Worm (Caenorhabditis elegans) whole organism, L1 larva: Measurements from ENCODE around the gene C40H1.9.
A peak's percentile ranks its signal among the peaks of the same experiment; 100 is the strongest.

ENCODE experiments used
- C04F5.9 ChIP-seq: sonication (generic microtip); optimal IDR thresholded peaks from 2 replicates; lab custom pipeline; 2016; ENCODE audit warnings: missing genetic modification characterization, missing compliant biosample characterization
- C34B4.2 ChIP-seq: sonication (generic microtip); optimal IDR thresholded peaks from 2 replicates; lab custom pipeline; 2017; ENCODE audit warnings: mild to moderate bottlenecking, missing genetic modification characterization, missing compliant biosample characterization
- F16B12.6 ChIP-seq: fragments of 150-350 bp; optimal IDR thresholded peaks from 2 replicates; lab custom pipeline; 2014; ENCODE audit warnings: missing biosample characterization, missing genetic modification characterization
- aha-1 ChIP-seq: fragments of 150-350 bp; optimal IDR thresholded peaks from 2 replicates; lab custom pipeline; 2014; ENCODE audit warnings: missing biosample characterization, missing genetic modification characterization
- ama-1 ChIP-seq: fragments of 150-350 bp; optimal IDR thresholded peaks from 2 replicates; lab custom pipeline; 2014
- blmp-1 ChIP-seq: fragments of 150-350 bp; optimal IDR thresholded peaks from 2 replicates; lab custom pipeline; 2014; ENCODE audit warnings: missing biosample characterization, missing genetic modification characterization
- ceh-82 ChIP-seq, 3 experiments: fragments of 150-350 bp in 1 of 3; sonication (generic microtip) in 2 of 3; optimal IDR thresholded peaks; 2 replicates each; lab custom pipeline; 2014 to 2017; ENCODE audit warnings: missing biosample characterization in 3 of 3, missing genetic modification characterization in 3 of 3
- ces-1 ChIP-seq: fragments of 150-350 bp; optimal IDR thresholded peaks from 2 replicates; lab custom pipeline; 2014; ENCODE audit warnings: missing biosample characterization, missing genetic modification reagents, missing genetic modification characterization
- efl-1 ChIP-seq, 4 experiments: fragments of 150-350 bp; optimal IDR thresholded peaks in 3 of 4; peaks in 1 of 4; 1 replicate in 1 of 4; 2 replicates in 3 of 4; lab custom pipeline; 2014; ENCODE audit warnings: missing biosample characterization in 2 of 4, missing genetic modification characterization in 2 of 4, missing genetic modification reagents in 2 of 4
- egl-27 ChIP-seq, 2 experiments: fragments of 150-350 bp in 1 of 2; sonication (generic microtip); optimal IDR thresholded peaks; 3 replicates each; lab custom pipeline; 2017 to 2018; ENCODE audit warnings: missing biosample characterization in 2 of 2, missing genetic modification characterization in 2 of 2, missing genetic modification reagents in 2 of 2
- ets-5 ChIP-seq: fragments of 200-800 bp; sonication (Bioruptor generic); IDR thresholded peaks from 2 replicates; pipeline ENCODE4 v1.3.6; 2022; ENCODE audit warnings: missing genetic modification characterization, missing compliant biosample characterization
- fkh-10 ChIP-seq: sonication (generic microtip); optimal IDR thresholded peaks from 2 replicates; lab custom pipeline; 2017; ENCODE audit warnings: missing biosample characterization, missing genetic modification reagents, missing genetic modification characterization
- fkh-4 ChIP-seq: sonication (generic microtip); optimal IDR thresholded peaks from 2 replicates; lab custom pipeline; 2016; ENCODE audit warnings: missing compliant biosample characterization, missing genetic modification characterization, borderline replicate concordance
- hlh-4 ChIP-seq: sonication (generic microtip); optimal IDR thresholded peaks from 2 replicates; lab custom pipeline; 2016; ENCODE audit warnings: mild to moderate bottlenecking, missing genetic modification characterization, missing compliant biosample characterization
- isw-1 ChIP-seq: fragments of 200-800 bp; sonication (Bioruptor generic); IDR thresholded peaks from 2 replicates; pipeline ENCODE4 v1.3.6; 2022; ENCODE audit warnings: missing genetic modification characterization, missing compliant biosample characterization
- lin-35 ChIP-seq, 2 experiments: fragments of 150-350 bp; optimal IDR thresholded peaks; 2 replicates each; lab custom pipeline; 2014; ENCODE audit warnings: missing biosample characterization in 2 of 2, missing genetic modification characterization in 2 of 2, missing genetic modification reagents in 2 of 2
- lsy-2 ChIP-seq, 2 experiments: fragments of 150-350 bp; optimal IDR thresholded peaks; 2 replicates each; lab custom pipeline; 2014; ENCODE audit warnings: missing biosample characterization in 2 of 2, missing genetic modification characterization in 2 of 2
- mab-9 ChIP-seq: fragments of 200-800 bp; sonication (Bioruptor generic); IDR thresholded peaks from 2 replicates; pipeline ENCODE4 v1.3.6; 2022; ENCODE audit warnings: missing genetic modification reagents, missing genetic modification characterization, missing compliant biosample characterization
- mef-2 ChIP-seq: fragments of 150-350 bp; optimal IDR thresholded peaks from 2 replicates; lab custom pipeline; 2014; ENCODE audit warnings: missing biosample characterization, missing genetic modification characterization
- nhr-20 ChIP-seq: sonication (generic microtip); optimal IDR thresholded peaks from 2 replicates; lab custom pipeline; 2016; ENCODE audit warnings: mild to moderate bottlenecking, missing genetic modification characterization, missing compliant biosample characterization
- nhr-28 ChIP-seq: fragments of 150-350 bp; optimal IDR thresholded peaks from 2 replicates; lab custom pipeline; 2014; ENCODE audit warnings: missing biosample characterization, missing genetic modification characterization
- nhr-71 ChIP-seq: sonication (generic microtip); optimal IDR thresholded peaks from 2 replicates; lab custom pipeline; 2016; ENCODE audit warnings: mild to moderate bottlenecking, missing genetic modification characterization, moderate library complexity, missing compliant biosample characterization
- nhr-77 ChIP-seq: fragments of 150-350 bp; optimal IDR thresholded peaks from 2 replicates; lab custom pipeline; 2014; ENCODE audit warnings: missing biosample characterization, missing genetic modification characterization
- nhr-85 ChIP-seq: sonication (generic microtip); peaks from one replicate; lab custom pipeline; 2016; ENCODE audit warnings: missing genetic modification characterization, inconsistent platforms, missing compliant biosample characterization
- pax-3 ChIP-seq: fragments of 200-800 bp; sonication (Bioruptor generic); optimal IDR thresholded peaks from 2 replicates; lab custom pipeline; 2018; ENCODE audit warnings: mild to moderate bottlenecking, missing genetic modification characterization, moderate library complexity, missing compliant biosample characterization
- pqm-1 ChIP-seq: sonication (generic microtip); optimal IDR thresholded peaks from 3 replicates; lab custom pipeline; 2017; ENCODE audit warnings: missing biosample characterization, missing genetic modification characterization
- snpc-4 ChIP-seq: fragments of 150-350 bp; optimal IDR thresholded peaks from 2 replicates; lab custom pipeline; 2014; ENCODE audit warnings: missing biosample characterization, missing genetic modification characterization
- sox-4 ChIP-seq: sonication (generic microtip); optimal IDR thresholded peaks from 2 replicates; lab custom pipeline; 2016; ENCODE audit warnings: missing genetic modification characterization, missing compliant biosample characterization
- swsn-7 ChIP-seq: sonication (generic microtip); optimal IDR thresholded peaks from 2 replicates; lab custom pipeline; 2016; ENCODE audit warnings: missing genetic modification characterization, missing compliant biosample characterization
- tbx-2 ChIP-seq: sonication (generic microtip); optimal IDR thresholded peaks from 2 replicates; lab custom pipeline; 2016; ENCODE audit warnings: missing genetic modification characterization, missing compliant biosample characterization
- tlp-1 ChIP-seq: fragments of 150-350 bp; optimal IDR thresholded peaks from 2 replicates; lab custom pipeline; 2014; ENCODE audit warnings: missing biosample characterization, missing genetic modification characterization
- unc-130 ChIP-seq: fragments of 150-350 bp; optimal IDR thresholded peaks from 2 replicates; lab custom pipeline; 2017; ENCODE audit warnings: missing biosample characterization, missing genetic modification characterization, inconsistent platforms
- unc-30 ChIP-seq: sonication (generic microtip); optimal IDR thresholded peaks from 2 replicates; lab custom pipeline; 2017; ENCODE audit warnings: missing biosample characterization, missing genetic modification characterization
- xbp-1 ChIP-seq: sonication (generic microtip); optimal IDR thresholded peaks from 2 replicates; lab custom pipeline; 2016; ENCODE audit warnings: missing genetic modification characterization, missing compliant biosample characterization
- ztf-4 ChIP-seq: fragments of 150-350 bp; optimal IDR thresholded peaks from 2 replicates; lab custom pipeline; 2014; ENCODE audit warnings: missing biosample characterization, missing genetic modification characterization

The C40H1.9 gene

DNA sequence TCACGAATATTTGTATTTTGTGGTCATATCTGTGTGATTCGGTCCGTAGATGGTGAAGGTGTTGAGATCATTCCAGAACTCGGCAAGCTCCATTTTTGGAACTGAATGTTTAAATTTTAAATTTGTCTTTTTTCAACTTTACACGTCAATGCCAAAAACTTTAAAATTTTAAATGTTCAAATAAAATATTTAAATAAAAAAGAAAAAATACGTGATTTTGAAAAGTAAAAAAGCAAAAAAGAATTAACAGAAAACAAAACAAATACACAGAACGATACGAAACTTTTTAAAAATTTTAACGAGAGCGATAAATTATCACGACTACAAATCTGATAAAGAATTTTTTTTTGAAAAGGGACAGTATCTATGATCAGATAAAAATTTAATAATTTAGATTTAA is 14.4 kb downstream of the C40H1.9 start, which contains the start of gene elo-4:
TSS of gene elo-4 (minus strand) at position 101 of the 400 bp plus-strand sequence.
- TF ChIP-seq ces-1 (GFP tag; lab: Kevin White, UChicago) (no peak), tbx-2 (tag; lab: Kevin White, UChicago) (no peak), aha-1 (tag; lab: Kevin White, UChicago) (no peak), C04F5.9 (tag; lab: Kevin White, UChicago) (no peak), F16B12.6 (no peak), ztf-4 (tag; lab: Kevin White, UChicago) (no peak), nhr-77 (tag; lab: Kevin White, UChicago) (no peak), fkh-10 (GFP tag; lab: Kevin White, UChicago) (no peak), nhr-71 (tag; lab: Kevin White, UChicago) (no peak)

- TF ChIP-seq unc-30 (tag; lab: Kevin White, UChicago) (no peak), fkh-4 (no peak), blmp-1 (tag; lab: Kevin White, UChicago) (peak; percentile 95)
Measured at ce11 chrIII:9335076-9335475, 15.3 kb downstream of the C40H1.9 start.

- TF ChIP-seq unc-130 (tag; lab: Kevin White, UChicago), result no peak
- TF ChIP-seq ama-1 (lab: Kevin White, UChicago), result no peak
- no peak for TF ChIP-seq tbx-2 (tag; lab: Kevin White, UChicago)
- no peak for TF ChIP-seq egl-27 (tag; optimal IDR thresholded peaks at IDR 0.05; lab: Kevin White, UChicago)
- TF ChIP-seq nhr-85 (tag; lab: Kevin White, UChicago), result no peak
- TF ChIP-seq ceh-82 (tag; optimal IDR thresholded peaks at IDR 0.05; lab: Kevin White, UChicago), result no peak
- TF ChIP-seq lsy-2 (tag; optimal IDR thresholded peaks at IDR 0.05; lab: Kevin White, UChicago), result no peak
Measured at ce11 chrIII:9336807-9337206, 17.1 kb downstream of the C40H1.9 start.

- TF ChIP-seq efl-1 (optimal IDR thresholded peaks at IDR 0.05; lab: Kevin White, UChicago) (no peak), efl-1 (GFP tag; optimal IDR thresholded peaks at IDR 0.05 in 1 of 2; lab: Kevin White, UChicago) (peak in 1 of 2 experiments; percentile 85), isw-1 (GFP tag; lab: Robert Waterston, UW) (no peak), pqm-1 (tag; lab: Kevin White, UChicago) (no peak), blmp-1 (tag; lab: Kevin White, UChicago) (no peak)
Measured at ce11 chrIII:9337968-9338367, 18.2 kb downstream of the C40H1.9 start.

- TF ChIP-seq pax-3 (tag; lab: Kevin White, UChicago) (no peak), efl-1 (optimal IDR thresholded peaks at IDR 0.05; lab: Kevin White, UChicago) (no peak), efl-1 (GFP tag; optimal IDR thresholded peaks at IDR 0.05 in 1 of 2; lab: Kevin White, UChicago) (no peak), snpc-4 (tag; lab: Kevin White, UChicago) (no peak), C34B4.2 (tag; lab: Kevin White, UChicago) (no peak), sox-4 (tag; lab: Kevin White, UChicago) (no peak), xbp-1 (tag; lab: Kevin White, UChicago) (no peak), nhr-20 (no peak), ces-1 (GFP tag; lab: Kevin White, UChicago) (no peak), unc-130 (tag; lab: Kevin White, UChicago) (no peak), mab-9 (GFP tag; lab: Robert Waterston, UW) (no peak), hlh-4 (tag; lab: Kevin White, UChicago) (no peak), lin-35 (GFP tag; optimal IDR thresholded peaks at IDR 0.05; lab: Kevin White, UChicago) (no peak), swsn-7 (tag; lab: Kevin White, UChicago) (no peak), tlp-1 (tag; lab: Kevin White, UChicago) (no peak), mef-2 (tag; lab: Kevin White, UChicago) (no peak), ceh-82 (tag; optimal IDR thresholded peaks at IDR 0.05; lab: Kevin White, UChicago) (no peak), nhr-28 (no peak), ets-5 (GFP tag; lab: Robert Waterston, UW) (no peak)
Measured at ce11 chrIII:9340025-9340424, 20.3 kb downstream of the C40H1.9 start.
